Fruit fly (Drosophila melanogaster) whole organism, embryonic: ENCODE measurements around the gene Hsp67Ba.

Experiments used
- Atf-2 ChIP-seq: fragments of 200-800 bp; sonication (Bioruptor generic); optimal IDR thresholded peaks from 2 replicates; lab custom pipeline; 2016; ENCODE audit warnings: missing biosample characterization, missing genetic modification characterization
- C15 ChIP-seq: fragments of 200-800 bp; sonication (Bioruptor generic); IDR thresholded peaks from 3 replicates; pipeline ENCODE4 v1.3.6; 2022; ENCODE audit warnings: missing biosample characterization, missing genetic modification characterization
- CG11398 ChIP-seq: fragments of 200-800 bp; sonication (Bioruptor generic); optimal IDR thresholded peaks from 2 replicates; lab custom pipeline; 2016; ENCODE audit warnings: missing biosample characterization, missing genetic modification characterization
- CG11696 ChIP-seq: fragments of 200-800 bp; sonication (Bioruptor generic); IDR thresholded peaks from 2 replicates; pipeline ENCODE4 v1.3.6; 2022; ENCODE audit warnings: missing biosample characterization, missing genetic modification characterization
- CG14965 ChIP-seq: fragments of 200-800 bp; sonication (Bioruptor generic); optimal IDR thresholded peaks from 2 replicates; lab custom pipeline; 2016; ENCODE audit warnings: missing biosample characterization, missing genetic modification characterization, borderline replicate concordance
- CG15696 ChIP-seq: fragments of 200-800 bp; sonication (Bioruptor generic); optimal IDR thresholded peaks from 2 replicates; lab custom pipeline; 2019; ENCODE audit warnings: missing biosample characterization, mild to moderate bottlenecking, missing genetic modification characterization, moderate library complexity
- CG16813 ChIP-seq: fragments of 200-800 bp; sonication (Bioruptor generic); IDR thresholded peaks from 3 replicates; pipeline ENCODE4 v1.3.6; 2022; ENCODE audit warnings: missing biosample characterization, missing genetic modification characterization; ENCODE audit not compliant: partially characterized antibody
- CG2202 ChIP-seq: fragments of 200-800 bp; sonication (Bioruptor generic); optimal IDR thresholded peaks from 2 replicates; lab custom pipeline; 2018; ENCODE audit warnings: missing biosample characterization, mild to moderate bottlenecking, missing genetic modification characterization
- CG32772 ChIP-seq: fragments of 200-800 bp; sonication (Bioruptor generic); IDR thresholded peaks from 2 replicates; pipeline ENCODE4 v1.3.6; 2022; ENCODE audit warnings: missing biosample characterization, missing genetic modification characterization
- CG3281 ChIP-seq: fragments of 200-800 bp; sonication (Bioruptor generic); optimal IDR thresholded peaks from 3 replicates; lab custom pipeline; 2017; ENCODE audit warnings: missing biosample characterization, mild to moderate bottlenecking, missing genetic modification characterization
- CG3407 ChIP-seq: fragments of 200-800 bp; sonication (Bioruptor generic); optimal IDR thresholded peaks from 2 replicates; lab custom pipeline; 2018; ENCODE audit warnings: missing biosample characterization, mild to moderate bottlenecking, missing genetic modification characterization
- CG34376 ChIP-seq: fragments of 200-800 bp; sonication (Bioruptor generic); optimal IDR thresholded peaks from 2 replicates; lab custom pipeline; 2018; ENCODE audit warnings: missing biosample characterization, mild to moderate bottlenecking, missing genetic modification characterization
- CG6254 ChIP-seq: fragments of 200-800 bp; sonication (Bioruptor generic); optimal IDR thresholded peaks from 3 replicates; lab custom pipeline; 2017; ENCODE audit warnings: mild to moderate bottlenecking, missing biosample characterization, missing genetic modification reagents, missing genetic modification characterization
- CG7745 ChIP-seq: fragments of 200-800 bp; sonication (Bioruptor generic); optimal IDR thresholded peaks from 2 replicates; lab custom pipeline; 2018; ENCODE audit warnings: missing biosample characterization, mild to moderate bottlenecking, missing genetic modification characterization, moderate library complexity
- CG9797 ChIP-seq: fragments of 200-800 bp; sonication (Bioruptor generic); optimal IDR thresholded peaks from 3 replicates; lab custom pipeline; 2018; ENCODE audit warnings: missing biosample characterization, mild to moderate bottlenecking, missing genetic modification characterization
- CG9876 ChIP-seq: fragments of 200-800 bp; sonication (Bioruptor generic); optimal IDR thresholded peaks from 2 replicates; lab custom pipeline; 2016; ENCODE audit warnings: missing biosample characterization, missing genetic modification characterization
- Dll ChIP-seq: fragments of 200-800 bp; sonication (Bioruptor generic); IDR thresholded peaks from 4 replicates; pipeline ENCODE4 v1.3.6; 2022; ENCODE audit warnings: missing biosample characterization, missing genetic modification characterization; ENCODE audit not compliant: partially characterized antibody
- HLH4C ChIP-seq: fragments of 200-800 bp; sonication (Bioruptor generic); IDR thresholded peaks from 3 replicates; pipeline ENCODE4 v1.3.6; 2022; ENCODE audit warnings: missing biosample characterization, missing genetic modification characterization; ENCODE audit not compliant: partially characterized antibody
- HLH54F ChIP-seq: fragments of 200-800 bp; sonication (Bioruptor generic); optimal IDR thresholded peaks from 3 replicates; lab custom pipeline; 2016; ENCODE audit warnings: missing biosample characterization, missing genetic modification characterization
- Hand ChIP-seq: fragments of 200-800 bp; sonication (Bioruptor generic); optimal IDR thresholded peaks from 2 replicates; lab custom pipeline; 2017; ENCODE audit warnings: mild to moderate bottlenecking, missing biosample characterization, missing genetic modification reagents, missing genetic modification characterization
- Hmr ChIP-seq: fragments of 200-800 bp; sonication (Bioruptor generic); optimal IDR thresholded peaks from 3 replicates; lab custom pipeline; 2017; ENCODE audit warnings: mild to moderate bottlenecking, missing biosample characterization, missing genetic modification reagents, missing genetic modification characterization
- Hr3 ChIP-seq: fragments of 200-800 bp; sonication (Bioruptor generic); optimal IDR thresholded peaks from 3 replicates; lab custom pipeline; 2016; ENCODE audit warnings: missing biosample characterization, missing genetic modification characterization
- Med ChIP-seq: fragments of 200-800 bp; sonication (Bioruptor generic); peaks from one replicate; lab custom pipeline; 2016; ENCODE audit warnings: missing biosample characterization, missing genetic modification characterization, mild to moderate bottlenecking, inconsistent platforms, moderate library complexity
- Optix ChIP-seq: fragments of 200-800 bp; sonication (Bioruptor generic); IDR thresholded peaks from 3 replicates; pipeline ENCODE4 v1.3.6; 2022; ENCODE audit warnings: missing biosample characterization, missing genetic modification characterization
- PHDP ChIP-seq: fragments of 200-800 bp; sonication (Bioruptor generic); optimal IDR thresholded peaks from 3 replicates; lab custom pipeline; 2018; ENCODE audit warnings: missing biosample characterization, mild to moderate bottlenecking, missing genetic modification characterization, moderate library complexity
- Rfx ChIP-seq: fragments of 200-800 bp; sonication (Bioruptor generic); IDR thresholded peaks from 2 replicates; pipeline ENCODE4 v1.3.6; 2022; ENCODE audit warnings: missing biosample characterization, missing genetic modification characterization
- Scr ChIP-seq: fragments of 200-800 bp; sonication (Bioruptor generic); IDR thresholded peaks from 2 replicates; pipeline ENCODE4 v1.3.6; 2022; ENCODE audit warnings: missing biosample characterization, missing genetic modification characterization; ENCODE audit not compliant: partially characterized antibody
- Trl ChIP-seq, 3 experiments: fragments of >200 bp in 2 of 3; fragments of 200-800 bp in 1 of 3; sonication (Bioruptor generic) in 1 of 3; optimal IDR thresholded peaks; 2 replicates in 1 of 3; 3 replicates in 2 of 3; lab custom pipeline; 2016 to 2017; ENCODE audit warnings: missing biosample characterization in 1 of 3, missing genetic modification characterization in 1 of 3
- Usf ChIP-seq: fragments of 200-800 bp; sonication (Bioruptor generic); optimal IDR thresholded peaks from 2 replicates; lab custom pipeline; 2017; ENCODE audit warnings: missing genotype, missing biosample characterization, missing genetic modification characterization
- al ChIP-seq: fragments of 200-800 bp; sonication (Bioruptor generic); IDR thresholded peaks from 2 replicates; pipeline ENCODE4 v1.3.6; 2022; ENCODE audit warnings: missing biosample characterization, missing genetic modification characterization
- ato ChIP-seq: fragments of 200-800 bp; sonication (Bioruptor generic); IDR thresholded peaks from 2 replicates; pipeline ENCODE4 v1.3.6; 2022; ENCODE audit warnings: missing biosample characterization, missing genetic modification characterization; ENCODE audit not compliant: partially characterized antibody
- bab2 ChIP-seq: fragments of 200-800 bp; sonication (Bioruptor generic); optimal IDR thresholded peaks from 2 replicates; lab custom pipeline; 2016; ENCODE audit warnings: missing biosample characterization, missing genetic modification characterization
- bcd ChIP-seq: fragments of 200-800 bp; sonication (Bioruptor generic); optimal IDR thresholded peaks from 2 replicates; lab custom pipeline; 2017; ENCODE audit warnings: missing biosample characterization, mild to moderate bottlenecking, missing genetic modification characterization
- cad ChIP-seq: fragments of >200 bp; optimal IDR thresholded peaks from 2 replicates; lab custom pipeline; 2017; ENCODE audit warnings: missing biosample characterization, missing genetic modification characterization
- cg ChIP-seq: fragments of 200-800 bp; sonication (Bioruptor generic); optimal IDR thresholded peaks from 3 replicates; lab custom pipeline; 2019; ENCODE audit warnings: missing biosample characterization, mild to moderate bottlenecking, missing genetic modification characterization, moderate library complexity
- emc ChIP-seq: fragments of 200-800 bp; sonication (Bioruptor generic); optimal IDR thresholded peaks from 2 replicates; lab custom pipeline; 2016; ENCODE audit warnings: missing biosample characterization, missing genetic modification characterization
- gsb ChIP-seq: fragments of 200-800 bp; sonication (Bioruptor generic); IDR thresholded peaks from 2 replicates; pipeline ENCODE4 v1.3.6; 2022; ENCODE audit warnings: missing biosample characterization, missing genetic modification characterization
- inv ChIP-seq: fragments of 200-800 bp; sonication (Bioruptor generic); IDR thresholded peaks from 2 replicates; pipeline ENCODE4 v1.3.6; 2022; ENCODE audit warnings: missing biosample characterization, missing genetic modification characterization; ENCODE audit not compliant: partially characterized antibody
- jigr1 ChIP-seq: fragments of 200-800 bp; sonication (Bioruptor generic); IDR thresholded peaks from 3 replicates; pipeline ENCODE4 v1.3.6; 2022; ENCODE audit warnings: missing biosample characterization, missing genetic modification characterization
- jing ChIP-seq: fragments of 200-800 bp; sonication (Bioruptor generic); optimal IDR thresholded peaks from 2 replicates; lab custom pipeline; 2018; ENCODE audit warnings: missing biosample characterization, mild to moderate bottlenecking, missing genetic modification characterization
- jumu ChIP-seq: fragments of 200-800 bp; sonication (Bioruptor generic); optimal IDR thresholded peaks from 3 replicates; lab custom pipeline; 2016; ENCODE audit warnings: missing biosample characterization, missing genetic modification characterization
- kah ChIP-seq: fragments of 200-800 bp; sonication (Bioruptor generic); optimal IDR thresholded peaks from 2 replicates; lab custom pipeline; 2018; ENCODE audit warnings: missing biosample characterization, mild to moderate bottlenecking, missing genetic modification characterization
- lbe ChIP-seq: fragments of 200-800 bp; sonication (Bioruptor generic); optimal IDR thresholded peaks from 2 replicates; lab custom pipeline; 2016; ENCODE audit warnings: missing biosample characterization, mild to moderate bottlenecking, missing genetic modification characterization
- lola ChIP-seq, 3 experiments: fragments of >200 bp in 2 of 3; fragments of 200-800 bp in 1 of 3; sonication (Bioruptor generic) in 1 of 3; optimal IDR thresholded peaks; 2 replicates each; lab custom pipeline; 2017 to 2019; ENCODE audit warnings: missing biosample characterization in 3 of 3, missing genetic modification characterization in 3 of 3, mild to moderate bottlenecking in 1 of 3, moderate library complexity in 1 of 3
- mld ChIP-seq: fragments of 200-800 bp; sonication (Bioruptor generic); IDR thresholded peaks from 3 replicates; pipeline ENCODE4 v1.3.6; 2022; ENCODE audit warnings: missing biosample characterization, missing genetic modification characterization; ENCODE audit not compliant: partially characterized antibody
- sob ChIP-seq: fragments of 200-800 bp; sonication (Bioruptor generic); IDR thresholded peaks from 2 replicates; pipeline ENCODE4 v1.3.6; 2022; ENCODE audit warnings: missing biosample characterization, missing genetic modification characterization
- sug ChIP-seq: fragments of 200-800 bp; optimal IDR thresholded peaks from 2 replicates; lab custom pipeline; 2019; ENCODE audit warnings: missing biosample characterization, mild to moderate bottlenecking, missing genetic modification characterization, moderate library complexity
- wdn ChIP-seq: fragments of 200-800 bp; sonication (Bioruptor generic); IDR thresholded peaks from 2 replicates; pipeline ENCODE4 v1.3.6; 2022; ENCODE audit warnings: missing biosample characterization, missing genetic modification characterization

Gene Hsp67Ba

dm6 chr3L:9410754-9411423 lies 31.6 kb upstream of the Hsp67Ba start, which contains the start of the genes CG4022 and Cpsf5 (continued):
- TF ChIP-seq Usf, result peak; percentile 32
- no peak for TF ChIP-seq Atf-2 (GFP tag; lab: Kevin White, UChicago)
- peak; percentile 79 for TF ChIP-seq al (GFP tag; lab: Robert Waterston, UW)
- TF ChIP-seq Hr3, result peak; percentile 75
- no peak for TF ChIP-seq ato
- peak; percentile 23 for TF ChIP-seq CG34376 (GFP tag; lab: Kevin White, UChicago)
- peak; percentile 61 for TF ChIP-seq CG11696
- no peak for TF ChIP-seq Trl (optimal IDR thresholded peaks at IDR 0.05; lab: Kevin White, UChicago)
- peak; percentile 57 for TF ChIP-seq Trl (GFP tag; optimal IDR thresholded peaks at IDR 0.05; lab: Kevin White, UChicago)
- TF ChIP-seq bab2 (GFP tag; lab: Kevin White, UChicago), result peak; percentile 72
- peak; percentile 12 for TF ChIP-seq jing
- peak; percentile 85 for TF ChIP-seq Hmr (GFP tag; lab: Kevin White, UChicago)
- TF ChIP-seq sug (tag; lab: Kevin White, UChicago), result peak; percentile 89
- TF ChIP-seq CG15696, result peak; percentile 85
- peak; percentile 66 for TF ChIP-seq lbe (GFP tag; lab: Kevin White, UChicago)
- TF ChIP-seq Rfx (GFP tag; lab: Robert Waterston, UW), result peak; percentile 88
- no peak for TF ChIP-seq cad (GFP tag; lab: Kevin White, UChicago)
- TF ChIP-seq CG2202, result peak; percentile 69
- TF ChIP-seq lola (GFP tag; optimal IDR thresholded peaks at IDR 0.05; lab: Kevin White, UChicago), result peak in 1 of 3 experiments; percentile 84
- TF ChIP-seq jumu (GFP tag; lab: Kevin White, UChicago), result peak; percentile 67
- no peak for TF ChIP-seq CG11398 (GFP tag; lab: Kevin White, UChicago)
- peak; percentile 39; the same call in 1 of the 2 replicates for TF ChIP-seq gsb (GFP tag; lab: Robert Waterston, UW)
- peak; percentile 68 for TF ChIP-seq CG3407 (GFP tag; lab: Kevin White, UChicago)
- peak; percentile 55 for TF ChIP-seq Hand
- no peak for TF ChIP-seq jigr1 (GFP tag; lab: Robert Waterston, UW)
- TF ChIP-seq Dll (GFP tag; lab: Robert Waterston, UW), result peak; percentile 50
- peak; percentile 48; the same call in 1 of the 3 replicates for TF ChIP-seq CG16813 (GFP tag; lab: Robert Waterston, UW)
- peak; percentile 87 for TF ChIP-seq PHDP (tag; lab: Kevin White, UChicago)
- TF ChIP-seq bcd (GFP tag; lab: Kevin White, UChicago), result peak; percentile 73
- peak; percentile 79 for TF ChIP-seq CG32772 (GFP tag; lab: Robert Waterston, UW)
- TF ChIP-seq CG7745 (tag; lab: Kevin White, UChicago), result peak; percentile 99
- peak; percentile 75 for TF ChIP-seq HLH54F (GFP tag; lab: Kevin White, UChicago)
- peak; percentile 41; the same call in 1 of the 2 replicates for TF ChIP-seq Scr (GFP tag; lab: Robert Waterston, UW)
- TF ChIP-seq emc (GFP tag; lab: Kevin White, UChicago), result peak; percentile 27
- peak; percentile 49; the same call in 1 of the 2 replicates for TF ChIP-seq inv (GFP tag; lab: Robert Waterston, UW)
- peak; percentile 51 for TF ChIP-seq CG6254 (GFP tag; lab: Kevin White, UChicago)
- TF ChIP-seq cg (GFP tag; lab: Kevin White, UChicago), result no peak
- TF ChIP-seq Med, result peak; percentile 92
- TF ChIP-seq kah (GFP tag; lab: Kevin White, UChicago), result peak; percentile 22
- peak; percentile 79; the same call in 1 of the 3 replicates for TF ChIP-seq C15 (GFP tag; lab: Robert Waterston, UW)
- TF ChIP-seq CG3281 (GFP tag; lab: Kevin White, UChicago), result peak; percentile 79
- TF ChIP-seq mld (GFP tag; lab: Robert Waterston, UW), result no peak
- TF ChIP-seq Optix, result no peak; the same call in 1 of the 3 replicates
- no peak for TF ChIP-seq CG14965
- TF ChIP-seq CG9797 (GFP tag; lab: Kevin White, UChicago), result peak; percentile 89
- TF ChIP-seq CG9876 (GFP tag; lab: Kevin White, UChicago), result no peak
- peak; percentile 55; the same call in 1 of the 2 replicates for TF ChIP-seq wdn (GFP tag; lab: Robert Waterston, UW)
- TF ChIP-seq sob (GFP tag; lab: Robert Waterston, UW), result peak; percentile 87
- TF ChIP-seq HLH4C (GFP tag; lab: Robert Waterston, UW), result peak; percentile 41; the same call in 1 of the 3 replicates
